Fruit fly (Drosophila melanogaster): ENCODE results near the gene CG46448.
A peak's percentile ranks its signal among the peaks of the same experiment; 100 is the strongest.

Gene CG46448

DNA sequence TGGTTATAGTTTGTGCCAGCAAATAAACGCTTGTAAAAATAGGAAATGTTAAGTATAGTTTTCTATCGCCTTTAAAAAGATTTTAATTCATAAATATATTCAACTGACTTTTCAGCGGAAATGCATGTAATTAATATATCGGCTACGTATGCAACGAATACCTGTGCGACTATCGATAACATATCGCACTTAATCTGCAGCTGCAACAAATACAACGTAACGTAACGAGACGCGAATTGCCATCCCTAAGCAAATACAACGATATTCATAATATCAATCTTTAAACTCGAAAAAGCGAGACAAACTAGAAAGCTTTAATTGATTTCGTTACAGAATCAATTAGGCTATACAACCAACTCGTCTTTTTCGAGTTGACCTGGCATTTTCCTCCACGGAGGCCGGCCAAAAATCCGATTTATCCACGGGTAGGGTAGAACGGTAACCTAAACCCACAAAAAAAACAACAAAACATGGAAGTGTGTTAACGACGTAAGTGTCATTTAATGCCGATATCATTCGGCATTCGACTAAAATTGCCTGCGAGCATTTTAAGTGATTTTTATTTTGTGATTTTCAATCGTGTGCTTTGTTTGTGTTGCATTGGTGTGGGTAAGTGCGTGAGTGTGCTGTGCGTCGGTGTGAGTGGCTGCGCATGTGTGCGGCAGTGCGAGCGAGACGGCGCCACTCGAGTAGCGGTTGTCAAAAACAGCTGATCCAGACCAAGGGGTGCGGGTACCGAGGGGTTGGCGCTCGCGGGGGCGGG is 15.6 kb upstream of the CG46448 start, which contains the start of gene Atxn7 (continued):
- no peak for TF ChIP-seq Kr (GFP tag; optimal IDR thresholded peaks at IDR 0.05)
- peak; percentile 80 for TF ChIP-seq NC2β (GFP tag; optimal IDR thresholded peaks at IDR 0.05)
- no peak for TF ChIP-seq CkIIα-i1 (GFP tag; IDR thresholded peaks at IDR 0.05)
- TF ChIP-seq sima (GFP tag; optimal IDR thresholded peaks at IDR 0.05), result no peak
- peak; percentile 56 for TF ChIP-seq dmrt99B (tag; optimal IDR thresholded peaks at IDR 0.05)
- peak; percentile 74 for TF ChIP-seq CG13624 (GFP tag; optimal IDR thresholded peaks at IDR 0.05)
- TF ChIP-seq Jarid2 (GFP tag; optimal IDR thresholded peaks at IDR 0.05), result peak; percentile 33
- peak; percentile 88 for TF ChIP-seq zen (tag; optimal IDR thresholded peaks at IDR 0.05)
- peak; percentile 81 for TF ChIP-seq Vsx1 (GFP tag; optimal IDR thresholded peaks at IDR 0.05)
- no peak; the same call in 1 of the 2 replicates for TF ChIP-seq CG17612 (GFP tag; IDR thresholded peaks at IDR 0.05)
- TF ChIP-seq CG10959 (GFP tag; IDR thresholded peaks at IDR 0.05), result no peak
- TF ChIP-seq ash1 (GFP tag; optimal IDR thresholded peaks at IDR 0.05), result no peak
- TF ChIP-seq hkb (optimal IDR thresholded peaks at IDR 0.05), result no peak
- TF ChIP-seq hkb (GFP tag; IDR thresholded peaks at IDR 0.05), result peak; percentile 68
- peak; percentile 64 for TF ChIP-seq pzg (GFP tag; optimal IDR thresholded peaks at IDR 0.05)
- TF ChIP-seq CG6272 (GFP tag; IDR thresholded peaks at IDR 0.05), result peak; percentile 37; the same call in 1 of the 2 replicates
- TF ChIP-seq tll (GFP tag; optimal IDR thresholded peaks at IDR 0.05), result peak in 1 of 2 experiments; percentile 82
- TF ChIP-seq CG8388 (GFP tag; optimal IDR thresholded peaks at IDR 0.05), result peak; percentile 53
- TF ChIP-seq sr (GFP tag; IDR thresholded peaks at IDR 0.05), result peak; percentile 78
- TF ChIP-seq Myb (GFP tag; optimal IDR thresholded peaks at IDR 0.05), result peak; percentile 53
- TF ChIP-seq YL-1 (GFP tag; optimal IDR thresholded peaks at IDR 0.05), result peak; percentile 82
- peak; percentile 54 for TF ChIP-seq HmgD (GFP tag; optimal IDR thresholded peaks at IDR 0.05)
- peak; percentile 49 for TF ChIP-seq pfk (GFP tag; optimal IDR thresholded peaks at IDR 0.05)
- TF ChIP-seq bigmax (GFP tag; optimal IDR thresholded peaks at IDR 0.05), result peak; percentile 50
- peak; percentile 88 for TF ChIP-seq CG7271 (tag; optimal IDR thresholded peaks at IDR 0.05)
- TF ChIP-seq Poxn (GFP tag; IDR thresholded peaks at IDR 0.05), result no peak
- TF ChIP-seq Eip74EF (GFP tag; optimal IDR thresholded peaks at IDR 0.05), result peak in 1 of 2 experiments; percentile 45
- TF ChIP-seq CG10565 (GFP tag; optimal IDR thresholded peaks at IDR 0.05), result no peak
- peak; percentile 79; the same call in 2 of the 3 replicates for TF ChIP-seq mld (GFP tag; IDR thresholded peaks at IDR 0.05; ENCODE audit: partially characterized antibody)
- peak; percentile 28 for TF ChIP-seq CG12769 (tag; optimal IDR thresholded peaks at IDR 0.05)
- peak; percentile 82 for TF ChIP-seq CG3838 (GFP tag; optimal IDR thresholded peaks at IDR 0.05)
- peak; percentile 16 for TF ChIP-seq CG6854 (GFP tag; optimal IDR thresholded peaks at IDR 0.05)
- no peak for TF ChIP-seq Hr39 (optimal IDR thresholded peaks at IDR 0.05)
- TF ChIP-seq Camta (GFP tag; optimal IDR thresholded peaks at IDR 0.05), result peak; percentile 59
- peak; percentile 52 for TF ChIP-seq so (GFP tag; IDR thresholded peaks at IDR 0.05)
- TF ChIP-seq CG33213 (GFP tag; optimal IDR thresholded peaks at IDR 0.05), result peak; percentile 83
- TF ChIP-seq Awh (GFP tag; IDR thresholded peaks at IDR 0.05), result peak; percentile 42; the same call in 1 of the 2 replicates
- TF ChIP-seq CG15514 (GFP tag; optimal IDR thresholded peaks at IDR 0.05), result peak; percentile 51
- peak; percentile 99 for TF ChIP-seq CG7745 (tag; optimal IDR thresholded peaks at IDR 0.05)
- TF ChIP-seq CG5245 (GFP tag; optimal IDR thresholded peaks at IDR 0.05), result peak; percentile 26
- TF ChIP-seq lola (GFP tag; optimal IDR thresholded peaks at IDR 0.05), result no peak
- TF ChIP-seq lmd (GFP tag; IDR thresholded peaks at IDR 0.05), result peak; percentile 19; the same call in 1 of the 2 replicates
- TF ChIP-seq HLH3B (GFP tag; IDR thresholded peaks at IDR 0.05), result peak; percentile 59; the same call in 1 of the 2 replicates
- TF ChIP-seq CG10147 (GFP tag; optimal IDR thresholded peaks at IDR 0.05), result no peak
- peak; percentile 97 for TF ChIP-seq zen2 (GFP tag; IDR thresholded peaks at IDR 0.05; ENCODE audit: partially characterized antibody)
- TF ChIP-seq CG9932 (GFP tag; IDR thresholded peaks at IDR 0.05), result peak; percentile 52
- peak; percentile 69 for TF ChIP-seq CG3407 (GFP tag; optimal IDR thresholded peaks at IDR 0.05)
- TF ChIP-seq CG10209 (GFP tag; optimal IDR thresholded peaks at IDR 0.05), result peak; percentile 68

Data from whole organism, embryonic.